Worm (Caenorhabditis elegans): ENCODE measurements around the gene rfth-1.

ce11 chrIV:4477009-4477471 lies 34.1 kb downstream of the rfth-1 start, which contains the start of gene M01H9.3:
- TF ChIP-seq unc-39 (tag; optimal IDR thresholded peaks at IDR 0.05) (no peak), aly-2 (tag; optimal IDR thresholded peaks at IDR 0.05) (no peak), elt-3 (tag; optimal IDR thresholded peaks at IDR 0.05) (no peak), ama-1 (optimal IDR thresholded peaks at IDR 0.05) (peak; percentile 70), nhr-12 (tag; optimal IDR thresholded peaks at IDR 0.05) (no peak), sea-2 (GFP tag; optimal IDR thresholded peaks at IDR 0.05) (no peak), ceh-16 (tag; optimal IDR thresholded peaks at IDR 0.05) (no peak), snpc-4 (tag; optimal IDR thresholded peaks at IDR 0.05) (no peak), nhr-11 (tag; optimal IDR thresholded peaks at IDR 0.05) (no peak), egl-27 (tag; optimal IDR thresholded peaks at IDR 0.05) (no peak), fkh-10 (GFP tag; optimal IDR thresholded peaks at IDR 0.05) (no peak), ceh-9 (tag; optimal IDR thresholded peaks at IDR 0.05) (no peak), skn-1 (tag; optimal IDR thresholded peaks at IDR 0.05) (no peak), elt-2 (tag; optimal IDR thresholded peaks at IDR 0.05) (peak; percentile 59)

Measured in whole organism, L3 larva.